Fruit fly (Drosophila melanogaster): ENCODE data around the gene SMC3.

DNA sequence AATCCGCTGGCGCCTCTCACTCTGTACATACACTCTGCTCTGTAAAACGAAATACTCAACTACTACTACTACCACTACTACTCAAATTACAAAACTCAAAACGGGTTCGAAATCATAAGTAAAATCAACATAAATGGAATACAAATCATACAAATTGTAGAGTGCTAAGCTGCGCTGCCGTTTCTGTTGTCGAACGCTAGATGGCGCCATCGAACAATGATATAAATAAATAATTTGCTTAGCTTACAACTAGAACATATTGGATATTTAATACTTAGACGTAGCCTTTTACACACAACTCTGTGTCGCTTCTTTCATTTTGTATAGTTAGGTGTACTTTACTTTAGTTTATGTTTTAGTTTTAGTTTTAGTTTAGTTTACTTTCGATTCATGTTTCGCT is 31.3 kb upstream of the SMC3 start:
- TF ChIP-seq CG31627 (GFP tag; optimal IDR thresholded peaks at IDR 0.05) (no peak), fkh (GFP tag; optimal IDR thresholded peaks at IDR 0.05) (no peak)

Data from whole organism, prepupa.